Worm (Caenorhabditis elegans) whole organism, L1 larva: ENCODE measurements around the gene C25H3.15.

Experiments
- F16B12.6 ChIP-seq: fragments of 150-350 bp; optimal IDR thresholded peaks from 2 replicates; lab custom pipeline; 2014; ENCODE audit warnings: missing biosample characterization, missing genetic modification characterization
- aly-2 ChIP-seq: fragments of 150-350 bp; optimal IDR thresholded peaks from 2 replicates; lab custom pipeline; 2014; ENCODE audit warnings: missing biosample characterization, missing genetic modification characterization
- ama-1 ChIP-seq: fragments of 150-350 bp; optimal IDR thresholded peaks from 2 replicates; lab custom pipeline; 2014
- mep-1 ChIP-seq: fragments of 150-350 bp; optimal IDR thresholded peaks from 2 replicates; lab custom pipeline; 2014; ENCODE audit warnings: missing biosample characterization, missing genetic modification characterization
- nhr-237 ChIP-seq: fragments of 150-350 bp; optimal IDR thresholded peaks from 2 replicates; lab custom pipeline; 2014; ENCODE audit warnings: missing biosample characterization, missing genetic modification characterization
- nhr-47 ChIP-seq: sonication (generic microtip); optimal IDR thresholded peaks from 2 replicates; lab custom pipeline; 2016; ENCODE audit warnings: mild to moderate bottlenecking, missing genetic modification characterization, moderate library complexity, missing compliant biosample characterization
- snpc-4 ChIP-seq: fragments of 150-350 bp; optimal IDR thresholded peaks from 2 replicates; lab custom pipeline; 2014; ENCODE audit warnings: missing biosample characterization, missing genetic modification characterization
- snu-23 ChIP-seq: sonication (generic microtip); optimal IDR thresholded peaks from 2 replicates; lab custom pipeline; 2016; ENCODE audit warnings: missing genetic modification characterization, missing compliant biosample characterization
- zag-1 ChIP-seq: fragments of 150-350 bp; optimal IDR thresholded peaks from 2 replicates; lab custom pipeline; 2014; ENCODE audit warnings: missing biosample characterization, missing genetic modification characterization
- zip-4 ChIP-seq: fragments of 200-800 bp; sonication (Bioruptor generic); optimal IDR thresholded peaks from 2 replicates; lab custom pipeline; 2018; ENCODE audit warnings: mild to moderate bottlenecking, missing genetic modification characterization, moderate library complexity, missing compliant biosample characterization

DNA sequence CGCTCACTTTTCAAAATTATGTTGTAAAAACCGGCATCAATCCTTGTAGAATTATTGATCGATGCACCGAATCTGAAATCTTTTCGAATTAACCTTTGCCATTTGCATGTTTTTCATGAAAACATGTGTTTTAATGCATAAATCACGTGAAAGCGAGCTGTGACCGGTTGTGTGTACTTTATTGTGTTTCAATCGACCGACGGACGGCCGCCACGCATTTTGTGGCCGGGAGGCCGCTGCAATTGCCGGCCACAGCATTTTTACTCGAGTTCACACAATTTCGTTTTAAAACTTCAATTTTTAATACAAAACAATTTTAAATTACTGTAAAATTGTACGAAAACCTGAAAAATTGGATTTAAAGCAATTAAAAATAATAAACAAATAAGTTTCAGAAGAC is 23.8 kb downstream of the C25H3.15 start, which contains the start of gene C25H3.11:
- TF ChIP-seq zag-1 (tag; lab: Kevin White, UChicago) (no peak), F16B12.6 (tag; lab: Kevin White, UChicago) (no peak), mep-1 (tag; lab: Kevin White, UChicago) (peak; percentile 31), ama-1 (lab: Kevin White, UChicago) (no peak), nhr-47 (tag; lab: Kevin White, UChicago) (no peak), snu-23 (GFP tag; lab: Kevin White, UChicago) (peak; percentile 53), zip-4 (GFP tag; lab: Kevin White, UChicago) (no peak), nhr-237 (tag; lab: Kevin White, UChicago) (no peak), aly-2 (tag; lab: Kevin White, UChicago) (no peak), snpc-4 (tag; lab: Kevin White, UChicago) (no peak)
